Worm (Caenorhabditis elegans) whole organism, mixed stage, embryonic: ENCODE data around the gene aakg-4.

Experiments used
- M03D4.4 ChIP-seq: sonication (generic microtip); optimal IDR thresholded peaks from 2 replicates; lab custom pipeline; 2017; ENCODE audit warnings: mild to moderate bottlenecking, missing genetic modification characterization, missing compliant biosample characterization
- bed-3 ChIP-seq: fragments of 200-800 bp; sonication (Bioruptor generic); optimal IDR thresholded peaks from 3 replicates; lab custom pipeline; 2018; ENCODE audit warnings: mild to moderate bottlenecking, missing genetic modification characterization, moderate library complexity, missing compliant biosample characterization
- blmp-1 ChIP-seq: fragments of 150-350 bp; optimal IDR thresholded peaks from 2 replicates; lab custom pipeline; 2014; ENCODE audit warnings: missing biosample characterization, missing genetic modification characterization
- ceh-39 ChIP-seq: fragments of 150-350 bp; optimal IDR thresholded peaks from 2 replicates; lab custom pipeline; 2014; ENCODE audit warnings: missing biosample characterization, missing genetic modification characterization
- ceh-43 ChIP-seq: fragments of 200-800 bp; sonication (Bioruptor generic); optimal IDR thresholded peaks from 2 replicates; lab custom pipeline; 2018; ENCODE audit warnings: mild to moderate bottlenecking, missing genetic modification characterization, moderate library complexity, missing compliant biosample characterization
- ceh-83 ChIP-seq: fragments of 200-800 bp; sonication (Bioruptor generic); optimal IDR thresholded peaks from 2 replicates; lab custom pipeline; 2018; ENCODE audit warnings: mild to moderate bottlenecking, missing genetic modification characterization, missing compliant biosample characterization
- ces-1 ChIP-seq: fragments of 150-350 bp; optimal IDR thresholded peaks from 2 replicates; lab custom pipeline; 2014; ENCODE audit warnings: missing biosample characterization, missing genetic modification reagents, missing genetic modification characterization
- cnd-1 ChIP-seq: fragments of 200-800 bp; sonication (Bioruptor generic); optimal IDR thresholded peaks from 2 replicates; lab custom pipeline; 2018; ENCODE audit warnings: mild to moderate bottlenecking, missing genetic modification characterization, missing compliant biosample characterization
- drap-1 ChIP-seq: fragments of 200-800 bp; sonication (Bioruptor generic); optimal IDR thresholded peaks from 3 replicates; lab custom pipeline; 2018; ENCODE audit warnings: mild to moderate bottlenecking, missing genetic modification characterization, missing compliant biosample characterization
- elt-1 ChIP-seq: sonication (generic microtip); optimal IDR thresholded peaks from 2 replicates; lab custom pipeline; 2017; ENCODE audit warnings: missing genetic modification characterization, mild to moderate bottlenecking, missing compliant biosample characterization, antibody characterized with exemption, moderate library complexity, borderline replicate concordance; ENCODE audit not compliant: insufficient read depth
- elt-3 ChIP-seq: fragments of 150-350 bp; optimal IDR thresholded peaks from 2 replicates; lab custom pipeline; 2014; ENCODE audit warnings: missing biosample characterization, missing genetic modification characterization
- flh-1 ChIP-seq: fragments of 200-800 bp; sonication (Bioruptor generic); optimal IDR thresholded peaks from 2 replicates; lab custom pipeline; 2018; ENCODE audit warnings: mild to moderate bottlenecking, missing genetic modification characterization, moderate library complexity, missing compliant biosample characterization
- ham-2 ChIP-seq: fragments of 200-800 bp; sonication (Bioruptor generic); optimal IDR thresholded peaks from 2 replicates; lab custom pipeline; 2018; ENCODE audit warnings: mild to moderate bottlenecking, missing genetic modification characterization, missing compliant biosample characterization
- hlh-1 ChIP-seq: fragments of 150-350 bp; optimal IDR thresholded peaks from 2 replicates; lab custom pipeline; 2014; ENCODE audit warnings: missing biosample characterization, missing genetic modification reagents, missing genetic modification characterization
- lin-13 ChIP-seq: fragments of 150-350 bp; optimal IDR thresholded peaks from 2 replicates; lab custom pipeline; 2014; ENCODE audit warnings: missing biosample characterization, missing genetic modification characterization
- lin-32 ChIP-seq: fragments of 200-800 bp; sonication (Bioruptor generic); optimal IDR thresholded peaks from 2 replicates; lab custom pipeline; 2018; ENCODE audit warnings: mild to moderate bottlenecking, missing genetic modification characterization, missing compliant biosample characterization
- lsy-2 ChIP-seq: fragments of 150-350 bp; optimal IDR thresholded peaks from 2 replicates; lab custom pipeline; 2014; ENCODE audit warnings: missing biosample characterization, missing genetic modification characterization
- mab-5 ChIP-seq: fragments of 150-350 bp; optimal IDR thresholded peaks from 2 replicates; lab custom pipeline; 2014; ENCODE audit warnings: missing biosample characterization, missing genetic modification characterization
- mep-1 ChIP-seq: fragments of 150-350 bp; optimal IDR thresholded peaks from 2 replicates; lab custom pipeline; 2017; ENCODE audit warnings: missing biosample characterization, missing genetic modification reagents, missing genetic modification characterization, inconsistent platforms
- mls-2 ChIP-seq: sonication (generic microtip); optimal IDR thresholded peaks from 2 replicates; lab custom pipeline; 2016; ENCODE audit warnings: mild to moderate bottlenecking, missing genetic modification characterization, moderate library complexity, missing compliant biosample characterization
- nhr-12 ChIP-seq: fragments of 150-350 bp; optimal IDR thresholded peaks from 2 replicates; lab custom pipeline; 2014; ENCODE audit warnings: missing biosample characterization, missing genetic modification characterization
- nhr-2 ChIP-seq: fragments of 150-350 bp; optimal IDR thresholded peaks from 2 replicates; lab custom pipeline; 2014; ENCODE audit warnings: missing biosample characterization, missing genetic modification characterization
- nhr-237 ChIP-seq: fragments of 150-350 bp; optimal IDR thresholded peaks from 2 replicates; lab custom pipeline; 2014; ENCODE audit warnings: missing biosample characterization, missing genetic modification characterization
- nhr-28 ChIP-seq: fragments of 150-350 bp; optimal IDR thresholded peaks from 2 replicates; lab custom pipeline; 2014; ENCODE audit warnings: missing biosample characterization, missing genetic modification characterization
- nhr-76 ChIP-seq: sonication (generic microtip); optimal IDR thresholded peaks from 2 replicates; lab custom pipeline; 2017; ENCODE audit warnings: missing biosample characterization, missing genetic modification characterization
- pha-4 ChIP-seq: fragments of 150-350 bp; optimal IDR thresholded peaks from 2 replicates; lab custom pipeline; 2018; ENCODE audit warnings: missing biosample characterization, missing genetic modification reagents, missing genetic modification characterization
- sem-2 ChIP-seq: fragments of 200-800 bp; sonication (Bioruptor generic); optimal IDR thresholded peaks from 2 replicates; lab custom pipeline; 2018; ENCODE audit warnings: mild to moderate bottlenecking, missing genetic modification characterization, missing compliant biosample characterization
- snpc-4 ChIP-seq: fragments of 150-350 bp; optimal IDR thresholded peaks from 2 replicates; lab custom pipeline; 2014; ENCODE audit warnings: missing biosample characterization, missing genetic modification characterization
- sptf-1 ChIP-seq: sonication (generic microtip); optimal IDR thresholded peaks from 2 replicates; lab custom pipeline; 2017; ENCODE audit warnings: mild to moderate bottlenecking, missing genetic modification characterization, moderate library complexity, missing compliant biosample characterization
- unc-120 ChIP-seq: sonication (generic microtip); optimal IDR thresholded peaks from 2 replicates; lab custom pipeline; 2017; ENCODE audit warnings: missing genetic modification characterization, missing compliant biosample characterization; ENCODE audit not compliant: poor library complexity, severe bottlenecking
- unc-39 ChIP-seq: fragments of 150-350 bp; optimal IDR thresholded peaks from 2 replicates; lab custom pipeline; 2014; ENCODE audit warnings: missing biosample characterization, missing genetic modification characterization
- unc-62 ChIP-seq: fragments of 150-350 bp; optimal IDR thresholded peaks from 2 replicates; lab custom pipeline; 2014; ENCODE audit warnings: missing biosample characterization, missing genetic modification reagents, missing genetic modification characterization
- zip-8 ChIP-seq: fragments of 150-350 bp; optimal IDR thresholded peaks from 2 replicates; lab custom pipeline; 2014; ENCODE audit warnings: missing biosample characterization, missing genetic modification characterization
- ztf-11 ChIP-seq: fragments of 150-350 bp; optimal IDR thresholded peaks from 2 replicates; lab custom pipeline; 2014; ENCODE audit warnings: missing biosample characterization, missing genetic modification characterization

aakg-4 gene

DNA sequence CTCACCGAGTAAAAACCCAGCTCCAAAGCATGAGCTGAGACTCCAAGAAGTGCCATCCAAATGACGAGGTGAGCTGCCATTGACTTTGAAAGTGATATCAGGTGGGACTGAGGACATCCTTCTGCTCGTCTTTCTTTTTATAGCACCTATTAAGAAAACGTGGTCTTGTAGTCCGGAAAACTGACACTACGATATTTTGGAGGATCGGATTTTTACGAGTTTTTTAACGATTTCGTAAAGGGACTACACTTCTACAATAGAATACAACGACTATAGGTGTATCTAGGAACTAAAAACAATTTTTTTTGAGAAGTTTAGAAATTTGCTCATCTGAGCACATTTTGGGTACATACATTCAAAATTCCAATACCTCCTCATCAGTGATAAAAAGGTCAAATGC lies 23.7 kb upstream of the aakg-4 start, which contains the start of gene nlp-23:
nlp-23 (minus strand) TSS at position 101 of the 400 bp plus-strand sequence.
- no peak for TF ChIP-seq sem-2
- no peak for TF ChIP-seq drap-1 (GFP tag; lab: Kevin White, UChicago)
- TF ChIP-seq lin-13 = no peak
- no peak for TF ChIP-seq elt-3 (tag; lab: Kevin White, UChicago)
- no peak for TF ChIP-seq elt-1 (tag; lab: Kevin White, UChicago)
- no peak for TF ChIP-seq nhr-237
- TF ChIP-seq blmp-1 = no peak
- no peak for TF ChIP-seq cnd-1 (tag; lab: Kevin White, UChicago)
- TF ChIP-seq mep-1 (tag; lab: Kevin White, UChicago) = no peak
- TF ChIP-seq sptf-1 (tag; lab: Kevin White, UChicago) = no peak
- no peak for TF ChIP-seq mab-5 (tag; lab: Kevin White, UChicago)
- TF ChIP-seq unc-62 (GFP tag; lab: Kevin White, UChicago) = no peak
- no peak for TF ChIP-seq ham-2 (GFP tag; lab: Kevin White, UChicago)
- TF ChIP-seq snpc-4 (tag; lab: Kevin White, UChicago) = no peak
- TF ChIP-seq hlh-1 (tag; lab: Kevin White, UChicago) = no peak
- no peak for TF ChIP-seq zip-8 (tag; lab: Kevin White, UChicago)

- no peak for TF ChIP-seq blmp-1
- TF ChIP-seq mls-2 (tag; lab: Kevin White, UChicago) = no peak
- no peak for TF ChIP-seq sem-2
- TF ChIP-seq zip-8 (tag; lab: Kevin White, UChicago) = no peak
- TF ChIP-seq hlh-1 (tag; lab: Kevin White, UChicago) = no peak
- TF ChIP-seq sptf-1 (tag; lab: Kevin White, UChicago) = no peak
- no peak for TF ChIP-seq lin-32 (GFP tag; lab: Kevin White, UChicago)
- no peak for TF ChIP-seq ceh-43
- no peak for TF ChIP-seq lin-13
- TF ChIP-seq ham-2 (GFP tag; lab: Kevin White, UChicago) = no peak
- TF ChIP-seq bed-3 = no peak
- TF ChIP-seq lsy-2 (tag; lab: Kevin White, UChicago) = no peak
- no peak for TF ChIP-seq nhr-237
These were observed 22.9 kb upstream of the aakg-4 start, which contains the start of gene nlp-22 for ce11 chrX:2341989-2342388. Gene nlp-22, minus strand, starts transcription at chrX:2342089.

ce11 chrX:2338210-2338609 lies 19.1 kb upstream of the aakg-4 start, which contains the start of gene nlp-45:
Gene nlp-45, minus strand, starts transcription at chrX:2338310.
- no peak for TF ChIP-seq ham-2 (GFP tag; lab: Kevin White, UChicago)
- TF ChIP-seq blmp-1 = no peak
- no peak for TF ChIP-seq ztf-11 (tag; lab: Kevin White, UChicago)
- no peak for TF ChIP-seq ces-1 (GFP tag; lab: Kevin White, UChicago)
- TF ChIP-seq M03D4.4 (tag; lab: Kevin White, UChicago) = no peak
- no peak for TF ChIP-seq nhr-12
- no peak for TF ChIP-seq flh-1 (GFP tag; lab: Kevin White, UChicago)
- TF ChIP-seq ceh-39 = no peak
- TF ChIP-seq nhr-2 (tag; lab: Kevin White, UChicago) = no peak
- TF ChIP-seq nhr-76 = no peak
- no peak for TF ChIP-seq elt-3 (tag; lab: Kevin White, UChicago)
- no peak for TF ChIP-seq ceh-83 (GFP tag; lab: Kevin White, UChicago)
- TF ChIP-seq bed-3 = no peak
- no peak for TF ChIP-seq lin-32 (GFP tag; lab: Kevin White, UChicago)
- no peak for TF ChIP-seq snpc-4 (tag; lab: Kevin White, UChicago)
- TF ChIP-seq pha-4 (tag; lab: Kevin White, UChicago) = no peak
- no peak for TF ChIP-seq unc-39 (tag; lab: Kevin White, UChicago)
- no peak for TF ChIP-seq unc-62 (GFP tag; lab: Kevin White, UChicago)
- TF ChIP-seq hlh-1 (tag; lab: Kevin White, UChicago) = no peak
- TF ChIP-seq sem-2 = no peak

DNA sequence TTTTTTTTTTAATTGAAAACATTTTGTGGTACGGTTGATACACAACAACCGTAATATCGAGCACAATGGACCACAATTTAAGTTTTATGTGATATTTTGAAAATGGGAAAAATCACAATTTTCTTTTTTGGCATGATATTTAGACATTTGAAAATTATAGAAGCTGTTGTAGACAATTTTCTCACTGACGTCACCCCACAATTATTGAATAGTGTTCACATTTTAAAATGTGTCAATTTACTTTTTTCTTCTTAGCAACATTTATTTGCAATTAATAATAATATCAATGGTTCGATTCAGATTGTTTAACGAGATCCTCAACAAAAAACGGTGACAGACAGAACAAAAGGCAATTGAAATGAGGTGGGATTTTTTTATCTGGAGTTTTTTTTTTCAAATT lies 16.2 kb upstream of the aakg-4 start, which contains the start of gene T01B6.1:
T01B6.1 (plus strand) TSS at position 301 of the 400 bp plus-strand sequence.
- TF ChIP-seq mep-1 (tag; lab: Kevin White, UChicago) = no peak
- TF ChIP-seq bed-3 = no peak
- TF ChIP-seq unc-120 (tag; lab: Kevin White, UChicago) = no peak
- no peak for TF ChIP-seq M03D4.4 (tag; lab: Kevin White, UChicago)
- no peak for TF ChIP-seq nhr-28 (tag; lab: Kevin White, UChicago)
- TF ChIP-seq unc-62 (GFP tag; lab: Kevin White, UChicago) = no peak
- TF ChIP-seq ceh-39 = no peak
- TF ChIP-seq elt-3 (tag; lab: Kevin White, UChicago) = no peak
- TF ChIP-seq mls-2 (tag; lab: Kevin White, UChicago) = no peak
- no peak for TF ChIP-seq nhr-12
- no peak for TF ChIP-seq ceh-43
- TF ChIP-seq elt-1 (tag; lab: Kevin White, UChicago) = no peak
- no peak for TF ChIP-seq cnd-1 (tag; lab: Kevin White, UChicago)
- TF ChIP-seq pha-4 (tag; lab: Kevin White, UChicago) = no peak
- no peak for TF ChIP-seq drap-1 (GFP tag; lab: Kevin White, UChicago)
- TF ChIP-seq, all 35 proteins: peak for 0
